Fruit fly (Drosophila melanogaster) whole organism, embryonic: ENCODE results near the gene Cad99C.

Source experiments
- Abd-B ChIP-seq: fragments of 200-800 bp; sonication (Bioruptor generic); optimal IDR thresholded peaks from 2 replicates; lab custom pipeline; 2018; ENCODE audit warnings: missing biosample characterization, mild to moderate bottlenecking, missing genetic modification characterization, moderate library complexity
- Myb ChIP-seq: fragments of 200-800 bp; sonication (Bioruptor generic); optimal IDR thresholded peaks from 2 replicates; lab custom pipeline; 2016; ENCODE audit warnings: missing biosample characterization, missing genetic modification characterization
- fd3F ChIP-seq: fragments of 200-800 bp; sonication (Bioruptor generic); optimal IDR thresholded peaks from 2 replicates; lab custom pipeline; 2018; ENCODE audit warnings: missing biosample characterization, mild to moderate bottlenecking, missing genetic modification characterization, moderate library complexity
- pfk ChIP-seq: fragments of 200-800 bp; sonication (Bioruptor generic); optimal IDR thresholded peaks from 2 replicates; lab custom pipeline; 2018; ENCODE audit warnings: missing biosample characterization, mild to moderate bottlenecking, missing genetic modification characterization, moderate library complexity
- sens-2 ChIP-seq: fragments of 200-800 bp; sonication (Bioruptor generic); IDR thresholded peaks from 2 replicates; pipeline ENCODE4 v1.3.6; 2022; ENCODE audit warnings: missing biosample characterization, missing genetic modification characterization
- ttk ChIP-seq: fragments of 200-800 bp; sonication (Bioruptor generic); IDR thresholded peaks from 2 replicates; pipeline ENCODE4 v2.1.2; 2022; ENCODE audit warnings: missing biosample characterization, missing genetic modification characterization

DNA sequence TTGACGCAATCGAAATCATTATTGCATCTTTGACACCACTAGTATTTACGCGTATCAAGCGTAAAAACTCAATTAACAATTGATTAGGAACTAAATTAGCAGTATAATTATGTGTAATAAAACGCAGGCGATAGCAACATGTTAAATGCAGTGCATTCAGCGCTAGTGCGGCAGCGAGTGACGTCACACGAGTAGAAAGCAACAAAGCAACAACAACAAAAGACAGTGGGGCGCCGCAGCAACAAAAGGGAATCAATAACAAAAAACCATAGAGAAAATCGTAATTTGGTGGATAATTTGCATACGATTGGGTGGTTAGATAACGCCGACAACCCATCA, 27.9 kb downstream of the Cad99C start, which contains the start of gene CG34133:
- TF ChIP-seq fd3F (GFP tag; lab: Kevin White, UChicago): no peak
- no peak for TF ChIP-seq Myb (GFP tag; lab: Kevin White, UChicago)
- no peak for TF ChIP-seq sens-2 (GFP tag; lab: Robert Waterston, UW)
- no peak for TF ChIP-seq pfk (GFP tag; lab: Kevin White, UChicago)
- TF ChIP-seq ttk (GFP tag; lab: Robert Waterston, UW): no peak
- no peak for TF ChIP-seq Abd-B (GFP tag; lab: Kevin White, UChicago)
